Fruit fly (Drosophila melanogaster) whole organism, embryonic: ENCODE measurements around the gene Tim9b.
A peak's percentile ranks its signal among the peaks of the same experiment; 100 is the strongest.

Experiments
- Atf6 ChIP-seq: fragments of 200-800 bp; sonication (Bioruptor generic); IDR thresholded peaks from 2 replicates; pipeline ENCODE4 v1.3.6; 2022; ENCODE audit warnings: missing biosample characterization, missing genetic modification characterization
- Awh ChIP-seq: fragments of 200-800 bp; sonication (Bioruptor generic); IDR thresholded peaks from 2 replicates; pipeline ENCODE4, ENCODE4 v1.3.6; 2022; ENCODE audit warnings: missing biosample characterization, missing genetic modification characterization
- C15 ChIP-seq: fragments of 200-800 bp; sonication (Bioruptor generic); IDR thresholded peaks from 3 replicates; pipeline ENCODE4 v1.3.6; 2022; ENCODE audit warnings: missing biosample characterization, missing genetic modification characterization
- CG10959 ChIP-seq: fragments of 200-800 bp; sonication (Bioruptor generic); IDR thresholded peaks from 2 replicates; pipeline ENCODE4 v1.3.6; 2022; ENCODE audit warnings: missing biosample characterization, missing genetic modification characterization
- CG11093 ChIP-seq: fragments of 200-800 bp; sonication (Bioruptor generic); IDR thresholded peaks from 3 replicates; pipeline ENCODE4 v1.3.6; 2022; ENCODE audit warnings: missing biosample characterization, missing genetic modification characterization
- CG11696 ChIP-seq: fragments of 200-800 bp; sonication (Bioruptor generic); IDR thresholded peaks from 2 replicates; pipeline ENCODE4 v1.3.6; 2022; ENCODE audit warnings: missing biosample characterization, missing genetic modification characterization
- CG12155 ChIP-seq: fragments of 200-800 bp; sonication (Bioruptor generic); optimal IDR thresholded peaks from 3 replicates; lab custom pipeline; 2016; ENCODE audit warnings: missing biosample characterization, missing genetic modification characterization
- CG12659 ChIP-seq: fragments of 200-800 bp; sonication (Bioruptor generic); optimal IDR thresholded peaks from 3 replicates; lab custom pipeline; 2017; ENCODE audit warnings: mild to moderate bottlenecking, missing biosample characterization, missing genetic modification reagents, missing genetic modification characterization
- CG14710 ChIP-seq: fragments of 200-800 bp; sonication (Bioruptor generic); optimal IDR thresholded peaks from 3 replicates; lab custom pipeline; 2019; ENCODE audit warnings: missing biosample characterization, mild to moderate bottlenecking, missing genetic modification characterization, moderate library complexity
- CG15479 ChIP-seq: fragments of 200-800 bp; sonication (Bioruptor generic); optimal IDR thresholded peaks from 3 replicates; lab custom pipeline; 2019; ENCODE audit warnings: missing biosample characterization, mild to moderate bottlenecking, missing genetic modification characterization, moderate library complexity
- CG1603 ChIP-seq: fragments of 200-800 bp; sonication (Bioruptor generic); optimal IDR thresholded peaks from 2 replicates; lab custom pipeline; 2019; ENCODE audit warnings: missing biosample characterization, mild to moderate bottlenecking, missing genetic modification characterization, moderate library complexity
- CG16779 ChIP-seq: fragments of 200-800 bp; sonication (Bioruptor generic); IDR thresholded peaks from 2 replicates; pipeline ENCODE4 v1.3.6; 2022; ENCODE audit warnings: missing biosample characterization, missing genetic modification characterization
- CG17328 ChIP-seq: fragments of 200-800 bp; sonication (Bioruptor generic); IDR thresholded peaks from 2 replicates; pipeline ENCODE4 v1.3.6; 2022; ENCODE audit warnings: missing biosample characterization, missing genetic modification characterization
- CG2678 ChIP-seq: fragments of 200-800 bp; sonication (Bioruptor generic); optimal IDR thresholded peaks from 3 replicates; lab custom pipeline; 2019; ENCODE audit warnings: missing biosample characterization, mild to moderate bottlenecking, missing genetic modification characterization, moderate library complexity
- CG31224 ChIP-seq: fragments of 200-800 bp; sonication (Bioruptor generic); IDR thresholded peaks from 2 replicates; pipeline ENCODE4 v1.3.6; 2022; ENCODE audit warnings: missing biosample characterization, missing genetic modification characterization
- CG4404 ChIP-seq: fragments of 200-800 bp; sonication (Bioruptor generic); IDR thresholded peaks from 2 replicates; pipeline ENCODE4 v1.3.6; 2022; ENCODE audit warnings: missing biosample characterization, missing genetic modification characterization
- CG6272 ChIP-seq: fragments of 200-800 bp; sonication (Bioruptor generic); IDR thresholded peaks from 2 replicates; pipeline ENCODE4 v1.3.6; 2022; ENCODE audit warnings: missing biosample characterization, missing genetic modification characterization
- CG6689 ChIP-seq: fragments of 200-800 bp; sonication (Bioruptor generic); IDR thresholded peaks from 2 replicates; pipeline ENCODE4 v1.3.6; 2022; ENCODE audit warnings: missing biosample characterization, missing genetic modification characterization
- CG7271 ChIP-seq: fragments of 200-800 bp; sonication (Bioruptor generic); optimal IDR thresholded peaks from 2 replicates; lab custom pipeline; 2018; ENCODE audit warnings: missing biosample characterization, mild to moderate bottlenecking, missing genetic modification characterization, moderate library complexity
- CG9437 ChIP-seq: fragments of 200-800 bp; sonication (Bioruptor generic); optimal IDR thresholded peaks from 2 replicates; lab custom pipeline; 2018; ENCODE audit warnings: missing biosample characterization, mild to moderate bottlenecking, missing genetic modification characterization
- CG9817 ChIP-seq: fragments of 200-800 bp; sonication (Bioruptor generic); optimal IDR thresholded peaks from 2 replicates; lab custom pipeline; 2018; ENCODE audit warnings: missing biosample characterization, mild to moderate bottlenecking, missing genetic modification characterization, moderate library complexity
- Chrac-16 ChIP-seq: fragments of 200-800 bp; sonication (Bioruptor generic); optimal IDR thresholded peaks from 3 replicates; lab custom pipeline; 2016; ENCODE audit warnings: missing biosample characterization, missing genetic modification characterization
- Doc3 ChIP-seq: fragments of 200-800 bp; sonication (Bioruptor generic); IDR thresholded peaks from 3 replicates; pipeline ENCODE4 v1.3.6; 2022; ENCODE audit warnings: missing biosample characterization, missing genetic modification characterization; ENCODE audit not compliant: partially characterized antibody
- Ets65A ChIP-seq: fragments of 200-800 bp; sonication (Bioruptor generic); peaks from one replicate; lab custom pipeline; 2016; ENCODE audit warnings: missing biosample characterization, missing genetic modification characterization
- Hr51 ChIP-seq, 2 experiments: fragments of 200-800 bp; sonication (Bioruptor generic); optimal IDR thresholded peaks; 2 replicates in 1 of 2; 3 replicates in 1 of 2; lab custom pipeline; 2016 to 2018; ENCODE audit warnings: missing biosample characterization in 2 of 2, missing genetic modification characterization in 2 of 2, mild to moderate bottlenecking in 1 of 2, moderate library complexity in 1 of 2
- Jarid2 ChIP-seq: fragments of 200-800 bp; sonication (Bioruptor generic); optimal IDR thresholded peaks from 3 replicates; lab custom pipeline; 2017; ENCODE audit warnings: mild to moderate bottlenecking, missing biosample characterization, missing genetic modification reagents, missing genetic modification characterization
- Meics ChIP-seq: fragments of 200-800 bp; sonication (Bioruptor generic); optimal IDR thresholded peaks from 2 replicates; lab custom pipeline; 2017; ENCODE audit warnings: missing biosample characterization, mild to moderate bottlenecking, missing genetic modification characterization
- Oli ChIP-seq: fragments of 200-800 bp; sonication (Bioruptor generic); optimal IDR thresholded peaks from 2 replicates; lab custom pipeline; 2018; ENCODE audit warnings: missing biosample characterization, mild to moderate bottlenecking, missing genetic modification characterization, moderate library complexity
- Sry-β ChIP-seq: fragments of 200-800 bp; sonication (Bioruptor generic); optimal IDR thresholded peaks from 2 replicates; lab custom pipeline; 2018; ENCODE audit warnings: missing biosample characterization, mild to moderate bottlenecking, missing genetic modification characterization, moderate library complexity
- Usf ChIP-seq: fragments of 200-800 bp; sonication (Bioruptor generic); optimal IDR thresholded peaks from 2 replicates; lab custom pipeline; 2017; ENCODE audit warnings: missing genotype, missing biosample characterization, missing genetic modification characterization
- cad ChIP-seq: fragments of >200 bp; optimal IDR thresholded peaks from 2 replicates; lab custom pipeline; 2017; ENCODE audit warnings: missing biosample characterization, missing genetic modification characterization
- chm ChIP-seq: fragments of 200-800 bp; sonication (Bioruptor generic); IDR thresholded peaks from 2 replicates; pipeline ENCODE4 v1.3.6; 2022; ENCODE audit warnings: missing biosample characterization, missing genetic modification characterization
- chn ChIP-seq: fragments of 200-800 bp; sonication (Bioruptor generic); optimal IDR thresholded peaks from 2 replicates; lab custom pipeline; 2016; ENCODE audit warnings: missing biosample characterization, missing genetic modification characterization
- ci ChIP-seq: fragments of 200-800 bp; sonication (Bioruptor generic); IDR thresholded peaks from 3 replicates; pipeline ENCODE4 v1.3.6; 2022; ENCODE audit warnings: missing biosample characterization, missing genetic modification characterization
- crol ChIP-seq: fragments of 200-800 bp; sonication (Bioruptor generic); IDR thresholded peaks from 2 replicates; pipeline ENCODE4 v1.3.6; 2022; ENCODE audit warnings: missing biosample characterization, missing genetic modification characterization
- ems ChIP-seq: fragments of 200-800 bp; sonication (Bioruptor generic); optimal IDR thresholded peaks from 3 replicates; lab custom pipeline; 2016; ENCODE audit warnings: missing biosample characterization, missing genetic modification characterization
- esg ChIP-seq: fragments of 200-800 bp; sonication (Bioruptor generic); conservative IDR thresholded peaks from 2 replicates; pipeline ENCODE4 v1.3.6; 2022; ENCODE audit warnings: missing biosample characterization, missing genetic modification characterization
- eyg ChIP-seq: fragments of 200-800 bp; sonication (Bioruptor generic); optimal IDR thresholded peaks from 3 replicates; lab custom pipeline; 2016; ENCODE audit warnings: missing biosample characterization, missing genetic modification characterization
- gcm ChIP-seq: fragments of 200-800 bp; sonication (Bioruptor generic); optimal IDR thresholded peaks from 2 replicates; lab custom pipeline; 2019; ENCODE audit warnings: missing biosample characterization, mild to moderate bottlenecking, missing genetic modification characterization, moderate library complexity
- ham ChIP-seq: fragments of 200-800 bp; sonication (Bioruptor generic); IDR thresholded peaks from 2 replicates; pipeline ENCODE4 v1.3.6; 2022; ENCODE audit warnings: missing biosample characterization, missing genetic modification characterization
- hb ChIP-seq: fragments of 200-800 bp; sonication (Bioruptor generic); IDR thresholded peaks from 3 replicates; pipeline ENCODE4 v1.3.6; 2022; ENCODE audit warnings: missing biosample characterization, missing genetic modification characterization; ENCODE audit not compliant: partially characterized antibody
- lilli ChIP-seq: fragments of 200-800 bp; sonication (Bioruptor generic); optimal IDR thresholded peaks from 3 replicates; lab custom pipeline; 2016; ENCODE audit warnings: missing biosample characterization, missing genetic modification characterization
- luna ChIP-seq: fragments of 200-800 bp; sonication (Bioruptor generic); optimal IDR thresholded peaks from 2 replicates; lab custom pipeline; 2016; ENCODE audit warnings: missing biosample characterization, missing genetic modification characterization
- odd ChIP-seq: fragments of 200-800 bp; sonication (Bioruptor generic); optimal IDR thresholded peaks from 2 replicates; lab custom pipeline; 2017; ENCODE audit warnings: missing biosample characterization, mild to moderate bottlenecking, missing genetic modification characterization
- pho ChIP-seq: fragments of 200-800 bp; sonication (Bioruptor generic); optimal IDR thresholded peaks from 2 replicates; lab custom pipeline; 2016; ENCODE audit warnings: missing biosample characterization, missing genetic modification characterization
- sob ChIP-seq: fragments of 200-800 bp; sonication (Bioruptor generic); IDR thresholded peaks from 2 replicates; pipeline ENCODE4 v1.3.6; 2022; ENCODE audit warnings: missing biosample characterization, missing genetic modification characterization
- stc ChIP-seq: fragments of 200-800 bp; sonication (Bioruptor generic); IDR thresholded peaks from 2 replicates; pipeline ENCODE4 v1.3.6; 2022; ENCODE audit warnings: missing biosample characterization, missing genetic modification characterization
- tin ChIP-seq: fragments of 200-800 bp; sonication (Bioruptor generic); optimal IDR thresholded peaks from 3 replicates; lab custom pipeline; 2016; ENCODE audit warnings: missing biosample characterization, missing genetic modification characterization
- twi ChIP-seq: fragments of 200-800 bp; optimal IDR thresholded peaks from 2 replicates; lab custom pipeline; 2019; ENCODE audit warnings: missing biosample characterization, mild to moderate bottlenecking, missing genetic modification characterization, moderate library complexity
- unc-4 ChIP-seq: fragments of 200-800 bp; sonication (Bioruptor generic); IDR thresholded peaks from 2 replicates; pipeline ENCODE4 v1.3.6; 2022; ENCODE audit warnings: missing biosample characterization, missing genetic modification characterization; ENCODE audit not compliant: partially characterized antibody

Gene Tim9b

DNA sequence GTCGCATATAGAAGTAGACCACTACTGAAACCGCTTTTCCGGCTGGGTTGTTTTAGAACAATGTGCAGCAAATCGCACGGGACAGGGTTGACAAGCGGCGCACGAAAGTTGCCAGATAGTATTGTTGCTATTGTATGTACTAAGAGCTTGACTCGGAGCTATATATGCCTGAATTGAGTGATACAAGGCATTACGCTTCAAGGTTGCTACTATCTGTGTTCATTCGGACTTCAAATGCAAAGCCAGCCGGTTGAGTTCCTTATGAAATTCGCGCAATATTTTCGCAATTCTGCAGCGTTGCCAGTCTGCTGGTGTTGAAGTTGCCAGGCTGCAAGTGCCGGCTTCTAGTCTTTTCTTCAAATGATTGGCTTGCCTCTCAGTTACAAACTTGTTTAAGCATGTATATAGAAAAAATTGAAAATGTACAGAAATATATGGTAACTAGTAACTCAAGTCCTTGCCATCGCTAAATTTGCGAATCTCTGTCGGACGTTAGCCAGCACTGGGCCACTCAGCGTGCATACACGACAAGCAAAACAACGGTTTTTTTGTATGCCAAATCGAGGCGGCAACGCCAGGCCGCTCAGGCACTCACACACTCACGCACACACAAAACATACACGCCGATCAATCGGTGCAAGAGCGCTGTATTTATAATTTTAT is 33.6 kb upstream of the Tim9b start, which contains the start of the genes Ranbp21 and Elys (continued):
- 0 out of 2 replicates have a peak, but pooled peaks have one; percentile 29 for TF ChIP-seq Awh (GFP tag; lab: Robert Waterston, UW)
- TF ChIP-seq CG4404 (GFP tag; lab: Robert Waterston, UW), result peak; percentile 54; the same call in 1 of the 2 replicates
- TF ChIP-seq sob (GFP tag; lab: Robert Waterston, UW), result peak; percentile 41; the same call in 1 of the 2 replicates
- peak; percentile 61 for TF ChIP-seq ems (GFP tag; lab: Kevin White, UChicago)
- no peak for TF ChIP-seq Atf6 (GFP tag; lab: Robert Waterston, UW)
- TF ChIP-seq C15 (GFP tag; lab: Robert Waterston, UW), result no peak
- TF ChIP-seq CG1603 (tag; lab: Kevin White, UChicago), result no peak
- TF ChIP-seq tin, result peak; percentile 48
- TF ChIP-seq Hr51 (GFP tag; optimal IDR thresholded peaks at IDR 0.05; lab: Kevin White, UChicago), result no peak
- peak; percentile 39; the same call in 1 of the 2 replicates for TF ChIP-seq CG10959 (GFP tag; lab: Robert Waterston, UW)
- TF ChIP-seq Doc3, result no peak
- TF ChIP-seq CG6689 (GFP tag; lab: Robert Waterston, UW), result peak; percentile 67
- TF ChIP-seq twi, result no peak
- peak; percentile 76 for TF ChIP-seq CG15479 (GFP tag; lab: Kevin White, UChicago)
- TF ChIP-seq CG14710, result peak; percentile 71
- TF ChIP-seq CG9817 (tag; lab: Kevin White, UChicago), result peak; percentile 50
- no peak for TF ChIP-seq ham (GFP tag; lab: Robert Waterston, UW)
- no peak for TF ChIP-seq cad (GFP tag; lab: Kevin White, UChicago)
- TF ChIP-seq CG12155 (GFP tag; lab: Kevin White, UChicago), result peak; percentile 50
- TF ChIP-seq Usf (GFP tag; lab: Kevin White, UChicago), result no peak
- 0 out of 3 replicates have a peak, but pooled peaks have one; percentile 56 for TF ChIP-seq hb (GFP tag; lab: Robert Waterston, UW)
- peak; percentile 56; the same call in 1 of the 3 replicates for TF ChIP-seq ci
- peak; percentile 69 for TF ChIP-seq lilli (GFP tag; lab: Kevin White, UChicago)
- peak; percentile 44; the same call in 1 of the 2 replicates for TF ChIP-seq unc-4 (GFP tag; lab: Robert Waterston, UW)
- no peak for TF ChIP-seq CG9437 (GFP tag; lab: Kevin White, UChicago)
- no peak for TF ChIP-seq CG7271
- peak; percentile 47; the same call in 1 of the 2 replicates for TF ChIP-seq esg (GFP tag; lab: Robert Waterston, UW)
- TF ChIP-seq gcm (GFP tag; lab: Kevin White, UChicago), result no peak
- TF ChIP-seq Ets65A (GFP tag; lab: Kevin White, UChicago), result peak; percentile 96
- no peak for TF ChIP-seq CG11696 (GFP tag; lab: Robert Waterston, UW)
- peak; percentile 15 for TF ChIP-seq eyg (GFP tag; lab: Kevin White, UChicago)
- no peak for TF ChIP-seq odd (GFP tag; lab: Kevin White, UChicago)
- peak; percentile 33; the same call in 1 of the 2 replicates for TF ChIP-seq CG17328 (GFP tag; lab: Robert Waterston, UW)
- no peak for TF ChIP-seq chm (GFP tag; lab: Robert Waterston, UW)
- peak; percentile 53 for TF ChIP-seq pho (GFP tag; lab: Kevin White, UChicago)
- TF ChIP-seq CG6272 (GFP tag; lab: Robert Waterston, UW), result peak; percentile 40; the same call in 1 of the 2 replicates
- TF ChIP-seq Oli (tag; lab: Kevin White, UChicago), result no peak
- TF ChIP-seq Meics, result no peak
- TF ChIP-seq Sry-β (GFP tag; lab: Kevin White, UChicago), result no peak
- peak; percentile 47; the same call in 1 of the 2 replicates for TF ChIP-seq CG31224 (GFP tag; lab: Robert Waterston, UW)
- no peak for TF ChIP-seq CG16779 (GFP tag; lab: Robert Waterston, UW)
- TF ChIP-seq CG11093 (GFP tag; lab: Robert Waterston, UW), result peak; percentile 51; the same call in 2 of the 3 replicates
- no peak for TF ChIP-seq Jarid2
- peak; percentile 59 for TF ChIP-seq chn (GFP tag; lab: Kevin White, UChicago)
- TF ChIP-seq CG12659 (GFP tag; lab: Kevin White, UChicago), result peak; percentile 69
- TF ChIP-seq Chrac-16 (GFP tag; lab: Kevin White, UChicago), result peak; percentile 71
- no peak for TF ChIP-seq crol (GFP tag; lab: Robert Waterston, UW)
- no peak for TF ChIP-seq CG2678 (tag; lab: Kevin White, UChicago)
- no peak for TF ChIP-seq luna (GFP tag; lab: Kevin White, UChicago)
- peak; percentile 47; the same call in 1 of the 2 replicates for TF ChIP-seq stc (GFP tag; lab: Robert Waterston, UW)
